Worm (Caenorhabditis elegans): ENCODE measurements around the gene F56C4.2.

F56C4.2 gene

ce11 chrIV:10668561-10668960 is 29.5 kb downstream of the F56C4.2 start:
- TF ChIP-seq ceh-82 (tag; optimal IDR thresholded peaks at IDR 0.05) (no peak), mbf-1 (tag; optimal IDR thresholded peaks at IDR 0.05) (no peak), ztf-4 (tag; optimal IDR thresholded peaks at IDR 0.05) (no peak), peb-1 (tag; optimal IDR thresholded peaks at IDR 0.05) (no peak), nhr-25 (tag; optimal IDR thresholded peaks at IDR 0.05) (no peak), unc-62 (GFP tag; optimal IDR thresholded peaks at IDR 0.05) (no peak), C34F6.9 (tag; optimal IDR thresholded peaks at IDR 0.05) (no peak), snpc-4 (tag; optimal IDR thresholded peaks at IDR 0.05) (no peak), ZK546.5 (tag; optimal IDR thresholded peaks at IDR 0.05) (no peak), fos-1 (tag; optimal IDR thresholded peaks at IDR 0.05) (no peak), nhr-23 (tag; optimal IDR thresholded peaks at IDR 0.05) (no peak), unc-55 (GFP tag; optimal IDR thresholded peaks at IDR 0.05) (no peak), nhr-77 (tag; optimal IDR thresholded peaks at IDR 0.05) (no peak), elt-1 (tag; optimal IDR thresholded peaks at IDR 0.05) (no peak)

DNA sequence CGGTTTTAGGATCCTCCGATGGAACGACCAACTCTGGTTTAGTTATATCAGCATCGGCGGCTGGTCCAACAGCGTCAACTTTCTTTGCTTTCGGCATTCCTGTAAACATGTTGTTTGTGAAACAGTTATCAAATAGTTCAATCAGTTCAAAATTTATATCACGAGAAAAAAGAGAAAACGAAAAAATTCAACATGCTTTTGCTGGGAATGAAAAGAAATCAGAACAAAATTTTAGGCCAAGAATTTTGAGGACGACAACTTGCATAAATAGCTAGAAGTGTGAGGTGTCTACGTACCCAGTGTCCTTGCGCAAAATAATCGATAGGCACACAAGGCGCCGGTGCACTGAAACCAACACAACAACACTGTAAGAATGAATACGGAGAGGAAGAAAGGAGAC is 41.3 kb downstream of the F56C4.2 start, which contains the start of gene K08C7.4:
TSS of gene K08C7.4 (minus strand) at position 101 of the 400 bp plus-strand sequence.
- TF ChIP-seq peb-1 (tag; optimal IDR thresholded peaks at IDR 0.05) (no peak), lin-11 (tag; optimal IDR thresholded peaks at IDR 0.05) (no peak), nhr-10 (tag; optimal IDR thresholded peaks at IDR 0.05) (no peak), fos-1 (tag; optimal IDR thresholded peaks at IDR 0.05) (no peak), mbf-1 (tag; optimal IDR thresholded peaks at IDR 0.05) (no peak), sma-9 (GFP tag; optimal IDR thresholded peaks at IDR 0.05) (no peak), sma-9 (tag; optimal IDR thresholded peaks at IDR 0.05) (no peak), unc-39 (tag; optimal IDR thresholded peaks at IDR 0.05) (no peak), sma-3 (GFP tag; optimal IDR thresholded peaks at IDR 0.05) (no peak), nhr-21 (tag; optimal IDR thresholded peaks at IDR 0.05) (no peak), lsy-2 (tag; optimal IDR thresholded peaks at IDR 0.05) (no peak), nhr-25 (tag; optimal IDR thresholded peaks at IDR 0.05) (no peak), ama-1 (optimal IDR thresholded peaks at IDR 0.05) (no peak)

DNA sequence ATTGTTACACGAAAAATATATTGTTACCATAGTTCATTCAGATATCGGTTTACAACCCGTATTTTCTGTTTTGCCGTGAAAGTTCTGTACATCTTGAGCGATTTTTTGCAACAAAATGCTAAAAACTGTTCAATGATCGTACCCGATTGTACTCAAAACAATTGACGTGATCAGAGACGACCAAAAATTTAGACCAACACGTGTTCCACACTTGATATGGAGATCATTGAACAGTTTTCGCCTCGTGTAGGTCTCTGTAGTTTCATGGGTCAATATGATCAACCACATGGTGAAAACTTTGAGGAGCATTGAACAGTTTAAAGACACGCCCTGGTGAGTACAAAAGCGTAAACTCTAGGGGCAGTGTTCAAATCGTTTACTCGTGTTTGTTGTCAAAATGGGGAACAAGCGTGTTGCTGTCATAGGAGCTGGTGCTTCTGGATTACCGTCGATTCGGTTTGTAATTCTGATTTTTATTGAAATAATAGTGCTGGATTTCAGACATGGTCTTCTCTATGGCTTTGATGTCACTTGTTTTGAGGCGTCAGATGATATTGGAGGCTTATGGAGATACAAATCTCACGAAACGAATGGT is 43.2 kb downstream of the F56C4.2 start, which contains the start of gene fmo-2:
TSS of gene fmo-2 (plus strand) at position 370 of the 595 bp plus-strand sequence.
- no peak for TF ChIP-seq ztf-4 (tag; optimal IDR thresholded peaks at IDR 0.05)
- TF ChIP-seq nhr-25 (tag; optimal IDR thresholded peaks at IDR 0.05): no peak
- TF ChIP-seq dmd-4 (tag; optimal IDR thresholded peaks at IDR 0.05): no peak
- no peak for TF ChIP-seq lin-13 (GFP tag; optimal IDR thresholded peaks at IDR 0.05)
- no peak for TF ChIP-seq ZK546.5 (tag; optimal IDR thresholded peaks at IDR 0.05)
- no peak for TF ChIP-seq nhr-11 (tag; optimal IDR thresholded peaks at IDR 0.05)
- TF ChIP-seq ceh-82 (tag; optimal IDR thresholded peaks at IDR 0.05): no peak
- no peak for TF ChIP-seq zag-1 (tag; optimal IDR thresholded peaks at IDR 0.05)
- no peak for TF ChIP-seq mbf-1 (tag; optimal IDR thresholded peaks at IDR 0.05)
- TF ChIP-seq blmp-1 (tag; optimal IDR thresholded peaks at IDR 0.05; ENCODE audit: insufficient read depth): no peak
- no peak for TF ChIP-seq R02D3.7 (tag; optimal IDR thresholded peaks at IDR 0.05)
- TF ChIP-seq nhr-129 (tag; optimal IDR thresholded peaks at IDR 0.05): peak; percentile 30
- TF ChIP-seq mdl-1 (tag; optimal IDR thresholded peaks at IDR 0.05): peak in 1 of 2 experiments; percentile 22
- no peak for TF ChIP-seq fos-1 (tag; optimal IDR thresholded peaks at IDR 0.05)
- peak; percentile 65 for TF ChIP-seq nhr-21 (tag; optimal IDR thresholded peaks at IDR 0.05)
- no peak for TF ChIP-seq aly-2 (tag; optimal IDR thresholded peaks at IDR 0.05)
- TF ChIP-seq unc-39 (tag; optimal IDR thresholded peaks at IDR 0.05): no peak
- no peak for TF ChIP-seq nhr-10 (tag; optimal IDR thresholded peaks at IDR 0.05)
- no peak for TF ChIP-seq nhr-12 (tag; optimal IDR thresholded peaks at IDR 0.05)
- TF ChIP-seq lin-39 (tag; optimal IDR thresholded peaks at IDR 0.05): no peak
- TF ChIP-seq elt-3 (tag; optimal IDR thresholded peaks at IDR 0.05): no peak
- TF ChIP-seq egl-27 (tag; optimal IDR thresholded peaks at IDR 0.05): no peak
- TF ChIP-seq ztf-1 (GFP tag; conservative IDR thresholded peaks at IDR 0.05): no peak
- no peak for TF ChIP-seq crh-2 (tag; optimal IDR thresholded peaks at IDR 0.05)
- TF ChIP-seq elt-1 (tag; optimal IDR thresholded peaks at IDR 0.05): no peak
- TF ChIP-seq snpc-4 (tag; optimal IDR thresholded peaks at IDR 0.05): no peak
- no peak for TF ChIP-seq mab-5 (tag; optimal IDR thresholded peaks at IDR 0.05)
- no peak for TF ChIP-seq nhr-77 (tag; optimal IDR thresholded peaks at IDR 0.05)
- TF ChIP-seq sma-9 (GFP tag; optimal IDR thresholded peaks at IDR 0.05): peak; percentile 66
- no peak for TF ChIP-seq sma-9 (tag; optimal IDR thresholded peaks at IDR 0.05)
